Worm (Caenorhabditis elegans) whole organism, young adult: ENCODE measurements around the gene nspd-9.

Experiments
- F10E7.11 ChIP-seq: sonication (generic microtip); optimal IDR thresholded peaks from 2 replicates; lab custom pipeline; 2017; ENCODE audit warnings: mild to moderate bottlenecking, missing genetic modification characterization, moderate library complexity, missing compliant biosample characterization
- F33H1.4 ChIP-seq: fragments of 200-800 bp; sonication (Bioruptor generic); IDR thresholded peaks from 2 replicates; pipeline ENCODE4 v1.3.6; 2022; ENCODE audit warnings: missing genetic modification reagents, missing genetic modification characterization, missing compliant biosample characterization
- F49E8.2 ChIP-seq: sonication (generic microtip); optimal IDR thresholded peaks from 3 replicates; lab custom pipeline; 2017; ENCODE audit warnings: missing genetic modification characterization, mild to moderate bottlenecking, missing compliant biosample characterization, antibody characterized with exemption, moderate library complexity; ENCODE audit not compliant: insufficient read depth
- akir-1 ChIP-seq: fragments of 200-800 bp; sonication (Bioruptor generic); optimal IDR thresholded peaks from 2 replicates; lab custom pipeline; 2018; ENCODE audit warnings: mild to moderate bottlenecking, missing genetic modification characterization, moderate library complexity, missing compliant biosample characterization
- ama-1 ChIP-seq, 3 experiments: fragments of 150-350 bp in 1 of 3; sonication (generic microtip) in 2 of 3; optimal IDR thresholded peaks; 2 replicates each; lab custom pipeline; 2014 to 2018; ENCODE audit warnings: missing biosample characterization in 2 of 3, missing genetic modification characterization in 2 of 3, missing genetic modification reagents in 2 of 3
- atf-7 ChIP-seq: sonication (generic microtip); optimal IDR thresholded peaks from 2 replicates; lab custom pipeline; 2017; ENCODE audit warnings: mild to moderate bottlenecking, missing genetic modification characterization, missing compliant biosample characterization
- madf-3 ChIP-seq: fragments of 200-800 bp; sonication (Bioruptor generic); IDR thresholded peaks from 2 replicates; pipeline ENCODE4 v1.3.6; 2022; ENCODE audit warnings: missing genetic modification reagents, missing genetic modification characterization, missing compliant biosample characterization
- nhr-179 ChIP-seq: sonication (generic microtip); optimal IDR thresholded peaks from 2 replicates; lab custom pipeline; 2016; ENCODE audit warnings: mild to moderate bottlenecking, missing genetic modification characterization, missing compliant biosample characterization
- pha-4 ChIP-seq: fragments of 150-350 bp; sonication (generic microtip); optimal IDR thresholded peaks from 2 replicates; lab custom pipeline; 2014; ENCODE audit warnings: missing biosample characterization, missing genetic modification reagents, missing genetic modification characterization
- sea-2 ChIP-seq: fragments of 200-800 bp; sonication (Bioruptor generic); IDR thresholded peaks from 2 replicates; pipeline ENCODE4 v1.3.6; 2022; ENCODE audit warnings: missing genetic modification characterization, missing compliant biosample characterization
- snpc-4 ChIP-seq, 5 experiments: fragments of 150-350 bp in 1 of 5; sonication (generic microtip) in 4 of 5; optimal IDR thresholded peaks; 2 replicates each; lab custom pipeline; 2014 to 2018; ENCODE audit warnings: missing genetic modification characterization in 5 of 5, missing biosample characterization in 3 of 5, antibody characterized with exemption in 2 of 5, mild to moderate bottlenecking in 2 of 5, missing compliant biosample characterization in 2 of 5, missing genotype in 2 of 5, moderate library complexity in 2 of 5, missing genetic modification reagents in 1 of 5
- unc-130 ChIP-seq: sonication (generic microtip); optimal IDR thresholded peaks from 2 replicates; lab custom pipeline; 2016; ENCODE audit warnings: missing genetic modification reagents, missing genetic modification characterization, missing compliant biosample characterization
- ztf-28 ChIP-seq: fragments of 200-800 bp; sonication (Bioruptor generic); IDR thresholded peaks from 2 replicates; pipeline ENCODE4 v1.3.6; 2022; ENCODE audit warnings: missing genetic modification reagents, missing genetic modification characterization, missing compliant biosample characterization

DNA sequence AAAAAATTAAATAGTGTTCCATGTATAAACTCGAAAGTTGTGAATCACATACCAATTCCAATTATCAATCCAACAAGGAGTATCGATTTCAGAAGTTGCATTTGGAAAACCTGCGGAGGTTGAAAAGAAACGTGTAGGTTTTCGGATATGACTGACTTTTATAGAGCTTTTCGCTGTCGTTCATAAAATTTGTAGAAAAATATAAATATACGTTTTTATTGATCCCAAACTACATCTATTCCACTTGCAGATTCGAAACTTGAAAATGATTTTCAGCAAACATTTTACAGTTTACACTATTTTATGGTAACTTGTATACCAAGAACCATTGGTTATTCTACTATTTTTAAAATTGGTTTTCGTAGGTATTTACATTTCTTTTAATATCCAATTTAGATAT is 12.1 kb upstream of the nspd-9 start, which contains the start of gene clec-156:
- TF ChIP-seq snpc-4 (GFP tag; optimal IDR thresholded peaks at IDR 0.05; lab: Kevin White, UChicago) (no peak), snpc-4 (tag; optimal IDR thresholded peaks at IDR 0.05; lab: Kevin White, UChicago) (no peak), akir-1 (GFP tag; lab: Kevin White, UChicago) (no peak), F10E7.11 (tag; lab: Kevin White, UChicago) (no peak), F49E8.2 (tag; lab: Kevin White, UChicago) (no peak), sea-2 (GFP tag; lab: Robert Waterston, UW) (no peak), ama-1 (optimal IDR thresholded peaks at IDR 0.05; lab: Kevin White, UChicago) (no peak), ama-1 (GFP tag; optimal IDR thresholded peaks at IDR 0.05; lab: Kevin White, UChicago) (no peak), F33H1.4 (no peak), nhr-179 (tag; lab: Kevin White, UChicago) (no peak), madf-3 (GFP tag; lab: Robert Waterston, UW) (no peak), unc-130 (GFP tag; lab: Kevin White, UChicago) (no peak), pha-4 (tag; lab: Kevin White, UChicago) (no peak), atf-7 (tag; lab: Kevin White, UChicago) (no peak), ztf-28 (GFP tag; lab: Robert Waterston, UW) (no peak)
